Worm (Caenorhabditis elegans) whole organism, late embryonic: ENCODE results near the gene sdz-37.

Experiments used
- F13H6.1 ChIP-seq: sonication (generic microtip); optimal IDR thresholded peaks from 2 replicates; lab custom pipeline; 2016; ENCODE audit warnings: missing genetic modification characterization, missing compliant biosample characterization
- nfya-1 ChIP-seq: sonication (generic microtip); optimal IDR thresholded peaks from 2 replicates; lab custom pipeline; 2017; ENCODE audit warnings: missing genetic modification characterization, mild to moderate bottlenecking, missing compliant biosample characterization, antibody characterized with exemption, moderate library complexity
- syd-9 ChIP-seq: sonication (generic microtip); optimal IDR thresholded peaks from 2 replicates; lab custom pipeline; 2016; ENCODE audit warnings: mild to moderate bottlenecking, missing genetic modification characterization, moderate library complexity, missing compliant biosample characterization

DNA sequence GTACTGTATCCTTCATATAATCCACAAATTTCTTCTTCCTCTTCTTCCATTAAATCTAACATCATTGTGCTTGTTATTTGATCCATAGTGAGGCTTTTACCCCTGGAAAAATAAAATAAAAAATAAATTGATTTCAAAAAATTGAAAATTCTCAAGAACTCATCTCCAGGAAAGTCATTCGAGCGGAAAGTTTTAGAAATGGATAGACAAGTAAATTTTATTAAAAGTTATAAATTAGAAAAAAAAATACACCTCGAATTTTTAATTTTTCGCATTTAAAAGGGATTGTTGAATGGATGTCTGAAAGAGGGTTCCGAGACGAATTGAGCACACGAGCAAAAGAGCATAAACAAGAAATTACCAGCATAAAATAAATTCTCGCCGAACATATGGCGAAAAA is 42.7 kb upstream of the sdz-37 start, which contains the start of gene frpr-21:
- no peak for TF ChIP-seq nfya-1 (tag; lab: Kevin White, UChicago)
- no peak for TF ChIP-seq F13H6.1 (tag; lab: Kevin White, UChicago)
- no peak for TF ChIP-seq syd-9 (tag; lab: Kevin White, UChicago)
